Fruit fly (Drosophila melanogaster) whole organism, embryonic: ENCODE results near the gene Vps52.

Source experiments
- Adf1 ChIP-seq: fragments of 200-800 bp; sonication (Bioruptor generic); IDR thresholded peaks from 2 replicates; pipeline ENCODE4 v1.3.6; 2022; ENCODE audit warnings: missing biosample characterization, missing genetic modification characterization
- Blimp-1 ChIP-seq: fragments of 200-800 bp; sonication (Bioruptor generic); optimal IDR thresholded peaks from 3 replicates; lab custom pipeline; 2018; ENCODE audit warnings: missing biosample characterization, missing genetic modification characterization, mild to moderate bottlenecking, moderate library complexity, missing genetic modification reagents
- CG1024 ChIP-seq: fragments of 200-800 bp; sonication (Bioruptor generic); IDR thresholded peaks from 2 replicates; pipeline ENCODE4 v1.3.6; 2022; ENCODE audit warnings: missing biosample characterization, missing genetic modification characterization
- CG15601 ChIP-seq: fragments of 200-800 bp; sonication (Bioruptor generic); optimal IDR thresholded peaks from 3 replicates; lab custom pipeline; 2019; ENCODE audit warnings: missing biosample characterization, mild to moderate bottlenecking, missing genetic modification characterization, moderate library complexity
- CG2199 ChIP-seq: fragments of 200-800 bp; sonication (Bioruptor generic); IDR thresholded peaks from 3 replicates; pipeline ENCODE4 v1.3.6; 2022; ENCODE audit warnings: missing biosample characterization, missing genetic modification characterization
- CG32772 ChIP-seq: fragments of 200-800 bp; sonication (Bioruptor generic); IDR thresholded peaks from 2 replicates; pipeline ENCODE4 v1.3.6; 2022; ENCODE audit warnings: missing biosample characterization, missing genetic modification characterization
- CG42726 ChIP-seq: fragments of 200-800 bp; sonication (Bioruptor generic); IDR thresholded peaks from 2 replicates; pipeline ENCODE4 v1.3.6; 2022; ENCODE audit warnings: missing biosample characterization, missing genetic modification characterization; ENCODE audit not compliant: partially characterized antibody
- CG4360 ChIP-seq: fragments of 200-800 bp; sonication (Bioruptor generic); IDR thresholded peaks from 2 replicates; pipeline ENCODE4 v1.3.6; 2022; ENCODE audit warnings: missing biosample characterization, missing genetic modification characterization
- CG4820 ChIP-seq: fragments of 200-800 bp; sonication (Bioruptor generic); optimal IDR thresholded peaks from 3 replicates; lab custom pipeline; 2016; ENCODE audit warnings: missing biosample characterization, missing genetic modification characterization
- CG6854 ChIP-seq: fragments of 200-800 bp; sonication (Bioruptor generic); optimal IDR thresholded peaks from 3 replicates; lab custom pipeline; 2017; ENCODE audit warnings: missing biosample characterization, mild to moderate bottlenecking, missing genetic modification characterization
- CG7745 ChIP-seq: fragments of 200-800 bp; sonication (Bioruptor generic); optimal IDR thresholded peaks from 2 replicates; lab custom pipeline; 2018; ENCODE audit warnings: missing biosample characterization, mild to moderate bottlenecking, missing genetic modification characterization, moderate library complexity
- CHES-1-like ChIP-seq: fragments of 200-800 bp; sonication (Bioruptor generic); optimal IDR thresholded peaks from 2 replicates; lab custom pipeline; 2016; ENCODE audit warnings: missing biosample characterization, missing genetic modification characterization
- D19B ChIP-seq: fragments of 200-800 bp; sonication (Bioruptor generic); optimal IDR thresholded peaks from 2 replicates; lab custom pipeline; 2017; ENCODE audit warnings: missing biosample characterization, mild to moderate bottlenecking, missing genetic modification characterization
- Drgx ChIP-seq: fragments of 200-800 bp; sonication (Bioruptor generic); IDR thresholded peaks from 2 replicates; pipeline ENCODE4 v1.3.6; 2022; ENCODE audit warnings: missing biosample characterization, missing genetic modification characterization
- Ets65A ChIP-seq: fragments of 200-800 bp; sonication (Bioruptor generic); peaks from one replicate; lab custom pipeline; 2016; ENCODE audit warnings: missing biosample characterization, missing genetic modification characterization
- Gsc ChIP-seq: fragments of 200-800 bp; sonication (Bioruptor generic); IDR thresholded peaks from 2 replicates; pipeline ENCODE4 v1.3.6; 2022; ENCODE audit warnings: missing biosample characterization, missing genetic modification characterization
- Kr ChIP-seq: fragments of 200-800 bp; sonication (Bioruptor generic); optimal IDR thresholded peaks from 2 replicates; lab custom pipeline; 2017; ENCODE audit warnings: missing biosample characterization, mild to moderate bottlenecking, missing genetic modification characterization
- Max ChIP-seq: fragments of 200-800 bp; sonication (Bioruptor generic); optimal IDR thresholded peaks from 2 replicates; lab custom pipeline; 2016; ENCODE audit warnings: missing biosample characterization, mild to moderate bottlenecking, missing genetic modification characterization
- Meics ChIP-seq: fragments of 200-800 bp; sonication (Bioruptor generic); optimal IDR thresholded peaks from 2 replicates; lab custom pipeline; 2017; ENCODE audit warnings: missing biosample characterization, mild to moderate bottlenecking, missing genetic modification characterization
- Nf-YC ChIP-seq: fragments of 200-800 bp; optimal IDR thresholded peaks from 3 replicates; lab custom pipeline; 2019; ENCODE audit warnings: missing biosample characterization, mild to moderate bottlenecking, missing genetic modification characterization, moderate library complexity
- ara ChIP-seq: fragments of 200-800 bp; sonication (Bioruptor generic); IDR thresholded peaks from 2 replicates; pipeline ENCODE4 v1.3.6; 2022; ENCODE audit warnings: missing biosample characterization, missing genetic modification characterization
- ewg ChIP-seq: fragments of 200-800 bp; sonication (Bioruptor generic); optimal IDR thresholded peaks from 3 replicates; lab custom pipeline; 2017; ENCODE audit warnings: mild to moderate bottlenecking, missing biosample characterization, missing genetic modification reagents, missing genetic modification characterization
- gsb-n ChIP-seq: fragments of 200-800 bp; sonication (Bioruptor generic); optimal IDR thresholded peaks from 3 replicates; lab custom pipeline; 2018; ENCODE audit warnings: missing biosample characterization, mild to moderate bottlenecking, missing genetic modification characterization
- kah ChIP-seq: fragments of 200-800 bp; sonication (Bioruptor generic); optimal IDR thresholded peaks from 2 replicates; lab custom pipeline; 2018; ENCODE audit warnings: missing biosample characterization, mild to moderate bottlenecking, missing genetic modification characterization
- mirr ChIP-seq: fragments of 200-800 bp; sonication (Bioruptor generic); optimal IDR thresholded peaks from 3 replicates; lab custom pipeline; 2018; ENCODE audit warnings: missing biosample characterization, mild to moderate bottlenecking, missing genetic modification characterization
- nerfin-1 ChIP-seq: fragments of 200-800 bp; sonication (Bioruptor generic); optimal IDR thresholded peaks from 3 replicates; lab custom pipeline; 2019; ENCODE audit warnings: missing biosample characterization, mild to moderate bottlenecking, missing genetic modification characterization, moderate library complexity
- oc ChIP-seq: fragments of 200-800 bp; sonication (Bioruptor generic); optimal IDR thresholded peaks from 2 replicates; lab custom pipeline; 2018; ENCODE audit warnings: missing biosample characterization, mild to moderate bottlenecking, missing genetic modification characterization, moderate library complexity
- pan ChIP-seq, 4 experiments: fragments of >200 bp in 3 of 4; fragments of 200-800 bp in 1 of 4; sonication (Bioruptor generic) in 1 of 4; optimal IDR thresholded peaks in 3 of 4; IDR thresholded peaks in 1 of 4; 2 replicates each; pipeline versions ENCODE4 v1.3.6 to Lab custom; 2017 to 2022; ENCODE audit warnings: missing biosample characterization in 2 of 4, missing genetic modification characterization in 2 of 4, mixed read lengths in 1 of 4
- prd ChIP-seq, 3 experiments: fragments of >200 bp in 2 of 3; fragments of 200-800 bp in 1 of 3; sonication (Bioruptor generic) in 1 of 3; optimal IDR thresholded peaks in 2 of 3; IDR thresholded peaks in 1 of 3; 2 replicates in 2 of 3; 3 replicates in 1 of 3; pipeline versions ENCODE4 v1.3.6 to Lab custom; 2017 to 2022; ENCODE audit warnings: missing biosample characterization in 1 of 3, missing genetic modification characterization in 1 of 3
- pros ChIP-seq: fragments of 200-800 bp; sonication (Bioruptor generic); optimal IDR thresholded peaks from 3 replicates; lab custom pipeline; 2019; ENCODE audit warnings: missing biosample characterization, mild to moderate bottlenecking, missing genetic modification characterization, moderate library complexity
- pum ChIP-seq: fragments of 200-800 bp; sonication (Bioruptor generic); optimal IDR thresholded peaks from 2 replicates; lab custom pipeline; 2016; ENCODE audit warnings: missing biosample characterization, missing genetic modification characterization
- seq ChIP-seq: fragments of 200-800 bp; sonication (Bioruptor generic); IDR thresholded peaks from 2 replicates; pipeline ENCODE4 v1.3.6; 2022; ENCODE audit warnings: missing biosample characterization, missing genetic modification characterization
- vvl ChIP-seq: fragments of 200-800 bp; sonication (Bioruptor generic); IDR thresholded peaks from 2 replicates; pipeline ENCODE4 v1.3.6; 2022; ENCODE audit warnings: missing biosample characterization, missing genetic modification characterization
- z ChIP-seq: fragments of 200-800 bp; sonication (Bioruptor generic); IDR thresholded peaks from 3 replicates; pipeline ENCODE4 v1.3.6; 2022; ENCODE audit warnings: missing biosample characterization, missing genetic modification characterization
- zfh1 ChIP-seq: fragments of 200-800 bp; sonication (Bioruptor generic); IDR thresholded peaks from 3 replicates; pipeline ENCODE4 v1.3.6; 2022; ENCODE audit warnings: missing biosample characterization, missing genetic modification characterization

Vps52 gene

dm6 chr2L:5489757-5490359 is 33.8 kb downstream of the Vps52 start (continued):
- TF ChIP-seq CHES-1-like (GFP tag; lab: Kevin White, UChicago) (no peak), ara (peak; percentile 46; the same call in 1 of the 2 replicates), CG2199 (peak; percentile 73; the same call in 2 of the 3 replicates), Gsc (0 out of 2 replicates have a peak, but pooled peaks have one; percentile 26), D19B (GFP tag; lab: Kevin White, UChicago) (peak; percentile 54), kah (GFP tag; lab: Kevin White, UChicago) (peak; percentile 74), pan (optimal IDR thresholded peaks at IDR 0.05; lab: Kevin White, UChicago) (no peak), pan (GFP tag; optimal IDR thresholded peaks at IDR 0.05 in 1 of 2, IDR thresholded peaks at IDR 0.05 in 1 of 2) (peak in 1 of 2 experiments; percentile 46), prd (optimal IDR thresholded peaks at IDR 0.05; lab: Kevin White, UChicago) (no peak), prd (GFP tag; IDR thresholded peaks at IDR 0.05; lab: Robert Waterston, UW) (peak; percentile 42; the same call in 2 of the 3 replicates), Blimp-1 (GFP tag; lab: Kevin White, UChicago) (peak; percentile 17), pum (no peak), CG32772 (peak; percentile 78)
- TF ChIP-seq, all 482 proteins: peak for 22

dm6 chr2L:5489084-5489617 is 34.5 kb downstream of the Vps52 start:
- no peak for TF ChIP-seq ara
- TF ChIP-seq oc (tag; lab: Kevin White, UChicago): peak; percentile 32
- TF ChIP-seq CG7745 (tag; lab: Kevin White, UChicago): peak; percentile 19
- peak; percentile 34 for TF ChIP-seq Ets65A (GFP tag; lab: Kevin White, UChicago)
- peak; percentile 31 for TF ChIP-seq Kr (GFP tag; lab: Kevin White, UChicago)
- peak; percentile 87 for TF ChIP-seq CG4360 (GFP tag; lab: Robert Waterston, UW)
- TF ChIP-seq CG6854 (GFP tag; lab: Kevin White, UChicago): no peak
- TF ChIP-seq CG32772: no peak
- no peak for TF ChIP-seq vvl
- TF ChIP-seq gsb-n (tag; lab: Kevin White, UChicago): peak; percentile 96
- no peak for TF ChIP-seq Adf1
- TF ChIP-seq Meics (GFP tag; lab: Kevin White, UChicago): no peak
- TF ChIP-seq Nf-YC (tag; lab: Kevin White, UChicago): peak; percentile 16
- TF ChIP-seq ewg: no peak
- TF ChIP-seq nerfin-1 (tag; lab: Kevin White, UChicago): peak; percentile 74
- peak; percentile 88 for TF ChIP-seq pros (GFP tag; lab: Kevin White, UChicago)
- no peak for TF ChIP-seq CG15601 (tag; lab: Kevin White, UChicago)
- no peak for TF ChIP-seq Max (GFP tag; lab: Kevin White, UChicago)
- peak; percentile 56 for TF ChIP-seq seq (GFP tag; lab: Robert Waterston, UW)
- TF ChIP-seq CG1024 (GFP tag; lab: Robert Waterston, UW): no peak

- TF ChIP-seq zfh1 (0 out of 3 replicates have a peak, but pooled peaks have one; percentile 34), mirr (GFP tag; lab: Kevin White, UChicago) (no peak), CG42726 (GFP tag; lab: Robert Waterston, UW) (0 out of 2 replicates have a peak, but pooled peaks have one; percentile 16), z (0 out of 3 replicates have a peak, but pooled peaks have one; percentile 24), Drgx (GFP tag; lab: Robert Waterston, UW) (peak; percentile 48), CG4820 (GFP tag; lab: Kevin White, UChicago) (no peak)
These were observed 40.6 kb downstream of the Vps52 start for dm6 chr2L:5483093-5483492.
